Worm (Caenorhabditis elegans) whole organism, mixed stage, embryonic: ENCODE data around the gene scl-25.

Experiments used
- M03D4.4 ChIP-seq: sonication (generic microtip); optimal IDR thresholded peaks from 2 replicates; lab custom pipeline; 2017; ENCODE audit warnings: mild to moderate bottlenecking, missing genetic modification characterization, missing compliant biosample characterization
- bed-3 ChIP-seq: fragments of 200-800 bp; sonication (Bioruptor generic); optimal IDR thresholded peaks from 3 replicates; lab custom pipeline; 2018; ENCODE audit warnings: mild to moderate bottlenecking, missing genetic modification characterization, moderate library complexity, missing compliant biosample characterization
- ceh-39 ChIP-seq: fragments of 150-350 bp; optimal IDR thresholded peaks from 2 replicates; lab custom pipeline; 2014; ENCODE audit warnings: missing biosample characterization, missing genetic modification characterization
- ceh-43 ChIP-seq: fragments of 200-800 bp; sonication (Bioruptor generic); optimal IDR thresholded peaks from 2 replicates; lab custom pipeline; 2018; ENCODE audit warnings: mild to moderate bottlenecking, missing genetic modification characterization, moderate library complexity, missing compliant biosample characterization
- ceh-83 ChIP-seq: fragments of 200-800 bp; sonication (Bioruptor generic); optimal IDR thresholded peaks from 2 replicates; lab custom pipeline; 2018; ENCODE audit warnings: mild to moderate bottlenecking, missing genetic modification characterization, missing compliant biosample characterization
- cnd-1 ChIP-seq: fragments of 200-800 bp; sonication (Bioruptor generic); optimal IDR thresholded peaks from 2 replicates; lab custom pipeline; 2018; ENCODE audit warnings: mild to moderate bottlenecking, missing genetic modification characterization, missing compliant biosample characterization
- drap-1 ChIP-seq: fragments of 200-800 bp; sonication (Bioruptor generic); optimal IDR thresholded peaks from 3 replicates; lab custom pipeline; 2018; ENCODE audit warnings: mild to moderate bottlenecking, missing genetic modification characterization, missing compliant biosample characterization
- elt-1 ChIP-seq: sonication (generic microtip); optimal IDR thresholded peaks from 2 replicates; lab custom pipeline; 2017; ENCODE audit warnings: missing genetic modification characterization, mild to moderate bottlenecking, missing compliant biosample characterization, antibody characterized with exemption, moderate library complexity, borderline replicate concordance; ENCODE audit not compliant: insufficient read depth
- elt-3 ChIP-seq: fragments of 150-350 bp; optimal IDR thresholded peaks from 2 replicates; lab custom pipeline; 2014; ENCODE audit warnings: missing biosample characterization, missing genetic modification characterization
- flh-1 ChIP-seq: fragments of 200-800 bp; sonication (Bioruptor generic); optimal IDR thresholded peaks from 2 replicates; lab custom pipeline; 2018; ENCODE audit warnings: mild to moderate bottlenecking, missing genetic modification characterization, moderate library complexity, missing compliant biosample characterization
- hlh-1 ChIP-seq: fragments of 150-350 bp; optimal IDR thresholded peaks from 2 replicates; lab custom pipeline; 2014; ENCODE audit warnings: missing biosample characterization, missing genetic modification reagents, missing genetic modification characterization
- lin-13 ChIP-seq: fragments of 150-350 bp; optimal IDR thresholded peaks from 2 replicates; lab custom pipeline; 2014; ENCODE audit warnings: missing biosample characterization, missing genetic modification characterization
- lin-32 ChIP-seq: fragments of 200-800 bp; sonication (Bioruptor generic); optimal IDR thresholded peaks from 2 replicates; lab custom pipeline; 2018; ENCODE audit warnings: mild to moderate bottlenecking, missing genetic modification characterization, missing compliant biosample characterization
- lsy-2 ChIP-seq: fragments of 150-350 bp; optimal IDR thresholded peaks from 2 replicates; lab custom pipeline; 2014; ENCODE audit warnings: missing biosample characterization, missing genetic modification characterization
- mab-5 ChIP-seq: fragments of 150-350 bp; optimal IDR thresholded peaks from 2 replicates; lab custom pipeline; 2014; ENCODE audit warnings: missing biosample characterization, missing genetic modification characterization
- mep-1 ChIP-seq: fragments of 150-350 bp; optimal IDR thresholded peaks from 2 replicates; lab custom pipeline; 2017; ENCODE audit warnings: missing biosample characterization, missing genetic modification reagents, missing genetic modification characterization, inconsistent platforms
- mls-2 ChIP-seq: sonication (generic microtip); optimal IDR thresholded peaks from 2 replicates; lab custom pipeline; 2016; ENCODE audit warnings: mild to moderate bottlenecking, missing genetic modification characterization, moderate library complexity, missing compliant biosample characterization
- nhr-12 ChIP-seq: fragments of 150-350 bp; optimal IDR thresholded peaks from 2 replicates; lab custom pipeline; 2014; ENCODE audit warnings: missing biosample characterization, missing genetic modification characterization
- nhr-2 ChIP-seq: fragments of 150-350 bp; optimal IDR thresholded peaks from 2 replicates; lab custom pipeline; 2014; ENCODE audit warnings: missing biosample characterization, missing genetic modification characterization
- nhr-237 ChIP-seq: fragments of 150-350 bp; optimal IDR thresholded peaks from 2 replicates; lab custom pipeline; 2014; ENCODE audit warnings: missing biosample characterization, missing genetic modification characterization
- nhr-28 ChIP-seq: fragments of 150-350 bp; optimal IDR thresholded peaks from 2 replicates; lab custom pipeline; 2014; ENCODE audit warnings: missing biosample characterization, missing genetic modification characterization
- nhr-76 ChIP-seq: sonication (generic microtip); optimal IDR thresholded peaks from 2 replicates; lab custom pipeline; 2017; ENCODE audit warnings: missing biosample characterization, missing genetic modification characterization
- pha-4 ChIP-seq: fragments of 150-350 bp; optimal IDR thresholded peaks from 2 replicates; lab custom pipeline; 2018; ENCODE audit warnings: missing biosample characterization, missing genetic modification reagents, missing genetic modification characterization
- sem-2 ChIP-seq: fragments of 200-800 bp; sonication (Bioruptor generic); optimal IDR thresholded peaks from 2 replicates; lab custom pipeline; 2018; ENCODE audit warnings: mild to moderate bottlenecking, missing genetic modification characterization, missing compliant biosample characterization
- snpc-4 ChIP-seq: fragments of 150-350 bp; optimal IDR thresholded peaks from 2 replicates; lab custom pipeline; 2014; ENCODE audit warnings: missing biosample characterization, missing genetic modification characterization
- sptf-1 ChIP-seq: sonication (generic microtip); optimal IDR thresholded peaks from 2 replicates; lab custom pipeline; 2017; ENCODE audit warnings: mild to moderate bottlenecking, missing genetic modification characterization, moderate library complexity, missing compliant biosample characterization
- unc-120 ChIP-seq: sonication (generic microtip); optimal IDR thresholded peaks from 2 replicates; lab custom pipeline; 2017; ENCODE audit warnings: missing genetic modification characterization, missing compliant biosample characterization; ENCODE audit not compliant: poor library complexity, severe bottlenecking
- unc-62 ChIP-seq: fragments of 150-350 bp; optimal IDR thresholded peaks from 2 replicates; lab custom pipeline; 2014; ENCODE audit warnings: missing biosample characterization, missing genetic modification reagents, missing genetic modification characterization
- zip-8 ChIP-seq: fragments of 150-350 bp; optimal IDR thresholded peaks from 2 replicates; lab custom pipeline; 2014; ENCODE audit warnings: missing biosample characterization, missing genetic modification characterization
- ztf-11 ChIP-seq: fragments of 150-350 bp; optimal IDR thresholded peaks from 2 replicates; lab custom pipeline; 2014; ENCODE audit warnings: missing biosample characterization, missing genetic modification characterization

Gene scl-25

ce11 chrV:17242552-17242951 lies 17.1 kb downstream of the scl-25 start, which contains the start of gene Y68A4B.3:
Gene Y68A4B.3 (minus strand): TSS chrV:17242652.
- TF ChIP-seq drap-1 (GFP tag; lab: Kevin White, UChicago) (no peak), zip-8 (no peak), nhr-237 (tag; lab: Kevin White, UChicago) (no peak), elt-1 (tag; lab: Kevin White, UChicago) (no peak), pha-4 (tag; lab: Kevin White, UChicago) (no peak), bed-3 (GFP tag; lab: Kevin White, UChicago) (no peak), sem-2 (GFP tag; lab: Kevin White, UChicago) (no peak), hlh-1 (tag; lab: Kevin White, UChicago) (no peak), sptf-1 (tag; lab: Kevin White, UChicago) (no peak), ceh-43 (no peak), mls-2 (tag; lab: Kevin White, UChicago) (no peak)

ce11 chrV:17243016-17243415 lies 17.5 kb downstream of the scl-25 start:
- no peak for TF ChIP-seq pha-4 (tag; lab: Kevin White, UChicago)
- TF ChIP-seq lin-13 (tag; lab: Kevin White, UChicago): no peak
- TF ChIP-seq drap-1 (GFP tag; lab: Kevin White, UChicago): no peak
- no peak for TF ChIP-seq hlh-1 (tag; lab: Kevin White, UChicago)
- no peak for TF ChIP-seq ceh-39
- no peak for TF ChIP-seq nhr-2 (tag; lab: Kevin White, UChicago)
- no peak for TF ChIP-seq mep-1 (tag; lab: Kevin White, UChicago)
- TF ChIP-seq, all 35 proteins: peak for 0

- TF ChIP-seq cnd-1 (tag; lab: Kevin White, UChicago) (no peak), drap-1 (GFP tag; lab: Kevin White, UChicago) (no peak), unc-62 (GFP tag; lab: Kevin White, UChicago) (no peak), ceh-83 (no peak), zip-8 (no peak), hlh-1 (tag; lab: Kevin White, UChicago) (no peak)
Observed at ce11 chrV:17245406-17245805, 19.9 kb downstream of the scl-25 start, which contains the start of gene clec-242. Gene clec-242 (minus strand): TSS chrV:17245506.

- no peak for TF ChIP-seq ceh-39
- TF ChIP-seq unc-120: no peak
- no peak for TF ChIP-seq ceh-43
- no peak for TF ChIP-seq ceh-83
- no peak for TF ChIP-seq drap-1 (GFP tag; lab: Kevin White, UChicago)
- no peak for TF ChIP-seq sptf-1 (tag; lab: Kevin White, UChicago)
- TF ChIP-seq ztf-11 (tag; lab: Kevin White, UChicago): no peak
- no peak for TF ChIP-seq bed-3 (GFP tag; lab: Kevin White, UChicago)
- TF ChIP-seq snpc-4 (tag; lab: Kevin White, UChicago): no peak
- no peak for TF ChIP-seq zip-8
- no peak for TF ChIP-seq lsy-2 (tag; lab: Kevin White, UChicago)
- TF ChIP-seq nhr-76 (tag; lab: Kevin White, UChicago): no peak
- TF ChIP-seq nhr-28 (tag; lab: Kevin White, UChicago): no peak
- no peak for TF ChIP-seq cnd-1 (tag; lab: Kevin White, UChicago)
- no peak for TF ChIP-seq sem-2 (GFP tag; lab: Kevin White, UChicago)
- TF ChIP-seq lin-32: no peak
- no peak for TF ChIP-seq elt-3 (tag; lab: Kevin White, UChicago)
Observed at ce11 chrV:17248915-17249314, 23.4 kb downstream of the scl-25 start, which contains the start of gene clec-243. Gene clec-243 (minus strand): TSS chrV:17249015.

ce11 chrV:17251364-17251961 lies 26.0 kb downstream of the scl-25 start, which contains the start of gene Y61B8A.6:
Gene Y61B8A.6 (plus strand): TSS chrV:17251911.
- no peak for TF ChIP-seq nhr-12 (tag; lab: Kevin White, UChicago)
- TF ChIP-seq snpc-4 (tag; lab: Kevin White, UChicago): no peak
- no peak for TF ChIP-seq lin-32
- no peak for TF ChIP-seq mab-5 (tag; lab: Kevin White, UChicago)
- TF ChIP-seq flh-1 (GFP tag; lab: Kevin White, UChicago): no peak
- no peak for TF ChIP-seq M03D4.4 (tag; lab: Kevin White, UChicago)
- TF ChIP-seq nhr-28 (tag; lab: Kevin White, UChicago): no peak
- no peak for TF ChIP-seq elt-3 (tag; lab: Kevin White, UChicago)
- TF ChIP-seq lsy-2 (tag; lab: Kevin White, UChicago): no peak
- TF ChIP-seq mls-2 (tag; lab: Kevin White, UChicago): no peak
- TF ChIP-seq sem-2 (GFP tag; lab: Kevin White, UChicago): no peak
- TF ChIP-seq unc-120: no peak
- no peak for TF ChIP-seq nhr-237 (tag; lab: Kevin White, UChicago)
